Worm (Caenorhabditis elegans) whole organism, L1 larva: ENCODE results near the gene mxl-3.

Experiments
- ama-1 ChIP-seq: fragments of 150-350 bp; optimal IDR thresholded peaks from 2 replicates; lab custom pipeline; 2014
- ceh-8 ChIP-seq: fragments of 200-800 bp; sonication (Bioruptor generic); optimal IDR thresholded peaks from 2 replicates; lab custom pipeline; 2018; ENCODE audit warnings: mild to moderate bottlenecking, missing genetic modification characterization, moderate library complexity, missing compliant biosample characterization
- ceh-88 ChIP-seq: fragments of 200-800 bp; sonication (Bioruptor generic); IDR thresholded peaks from 2 replicates; pipeline ENCODE4 v1.3.6; 2022; ENCODE audit warnings: missing genetic modification characterization, missing compliant biosample characterization
- efl-3 ChIP-seq: fragments of 200-800 bp; sonication (Bioruptor generic); optimal IDR thresholded peaks from 2 replicates; lab custom pipeline; 2018; ENCODE audit warnings: mild to moderate bottlenecking, missing genetic modification characterization, missing compliant biosample characterization
- lin-13 ChIP-seq: fragments of 150-350 bp; optimal IDR thresholded peaks from 2 replicates; lab custom pipeline; 2014; ENCODE audit warnings: missing biosample characterization, missing genetic modification reagents, missing genetic modification characterization
- lsy-2 ChIP-seq, 2 experiments: fragments of 150-350 bp; optimal IDR thresholded peaks; 2 replicates each; lab custom pipeline; 2014; ENCODE audit warnings: missing biosample characterization in 2 of 2, missing genetic modification characterization in 2 of 2
- mep-1 ChIP-seq: fragments of 150-350 bp; optimal IDR thresholded peaks from 2 replicates; lab custom pipeline; 2014; ENCODE audit warnings: missing biosample characterization, missing genetic modification characterization
- pqm-1 ChIP-seq: sonication (generic microtip); optimal IDR thresholded peaks from 3 replicates; lab custom pipeline; 2017; ENCODE audit warnings: missing biosample characterization, missing genetic modification characterization
- skn-1 ChIP-seq: fragments of 150-350 bp; optimal IDR thresholded peaks from 2 replicates; lab custom pipeline; 2014; ENCODE audit warnings: missing biosample characterization, missing genetic modification characterization
- swsn-7 ChIP-seq: sonication (generic microtip); optimal IDR thresholded peaks from 2 replicates; lab custom pipeline; 2016; ENCODE audit warnings: missing genetic modification characterization, missing compliant biosample characterization
- unc-86 ChIP-seq: sonication (generic microtip); optimal IDR thresholded peaks from 2 replicates; lab custom pipeline; 2016; ENCODE audit warnings: missing genetic modification characterization, missing compliant biosample characterization
- zag-1 ChIP-seq: fragments of 150-350 bp; optimal IDR thresholded peaks from 2 replicates; lab custom pipeline; 2014; ENCODE audit warnings: missing biosample characterization, missing genetic modification characterization

- TF ChIP-seq ama-1 (no peak), skn-1 (no peak), efl-3 (GFP tag; lab: Kevin White, UChicago) (no peak), ceh-88 (GFP tag; lab: Robert Waterston, UW) (no peak), pqm-1 (tag; lab: Kevin White, UChicago) (no peak), unc-86 (no peak), lsy-2 (tag; optimal IDR thresholded peaks at IDR 0.05; lab: Kevin White, UChicago) (no peak), zag-1 (tag; lab: Kevin White, UChicago) (no peak), lin-13 (no peak), swsn-7 (tag; lab: Kevin White, UChicago) (no peak), mep-1 (tag; lab: Kevin White, UChicago) (no peak), ceh-8 (GFP tag; lab: Kevin White, UChicago) (no peak)
Observed at ce11 chrX:13318316-13318715, 32.3 kb downstream of the mxl-3 start.
